Worm (Caenorhabditis elegans): ENCODE measurements around the gene col-99.

DNA sequence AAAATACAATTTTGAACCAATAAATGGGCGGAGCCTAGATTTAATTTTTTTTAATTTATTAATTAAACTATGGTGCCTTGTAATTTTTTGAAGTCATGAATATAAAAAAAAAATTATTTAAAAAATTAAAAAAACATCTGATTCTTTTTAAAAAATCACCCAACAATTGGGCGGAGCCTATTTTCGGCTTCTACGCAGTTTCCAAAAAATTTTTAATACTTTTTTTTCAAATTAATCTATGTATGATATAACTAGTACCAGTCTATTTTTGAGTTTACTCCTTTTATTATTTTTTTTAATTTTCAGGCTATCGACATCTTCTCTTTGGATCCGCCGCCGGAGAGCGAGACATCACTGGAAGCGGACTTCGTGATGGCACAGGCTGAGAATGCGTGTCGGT is 56.0 kb downstream of the col-99 start, which contains the start of gene tpa-1:
- TF ChIP-seq aly-2 (tag; optimal IDR thresholded peaks at IDR 0.05) = no peak
- no peak for TF ChIP-seq unc-62 (GFP tag; optimal IDR thresholded peaks at IDR 0.05)
- TF ChIP-seq nhr-6 (tag; optimal IDR thresholded peaks at IDR 0.05) = no peak
- TF ChIP-seq skn-1 (tag; optimal IDR thresholded peaks at IDR 0.05) = no peak
- no peak for TF ChIP-seq nhr-77 (tag; optimal IDR thresholded peaks at IDR 0.05)
- no peak for TF ChIP-seq nhr-11 (tag; optimal IDR thresholded peaks at IDR 0.05)
- TF ChIP-seq nhr-10 (tag; optimal IDR thresholded peaks at IDR 0.05) = no peak
- no peak for TF ChIP-seq blmp-1 (tag; optimal IDR thresholded peaks at IDR 0.05; ENCODE audit: insufficient read depth)
- no peak for TF ChIP-seq mdl-1 (tag; optimal IDR thresholded peaks at IDR 0.05)
- TF ChIP-seq elt-3 (tag; optimal IDR thresholded peaks at IDR 0.05) = no peak
- TF ChIP-seq lin-13 (GFP tag; optimal IDR thresholded peaks at IDR 0.05) = no peak

Data from whole organism, L2 larva.